Fruit fly (Drosophila melanogaster): Measurements from ENCODE around the gene Past1.
A peak's percentile ranks its signal among the peaks of the same experiment; 100 is the strongest.

The Past1 gene

DNA sequence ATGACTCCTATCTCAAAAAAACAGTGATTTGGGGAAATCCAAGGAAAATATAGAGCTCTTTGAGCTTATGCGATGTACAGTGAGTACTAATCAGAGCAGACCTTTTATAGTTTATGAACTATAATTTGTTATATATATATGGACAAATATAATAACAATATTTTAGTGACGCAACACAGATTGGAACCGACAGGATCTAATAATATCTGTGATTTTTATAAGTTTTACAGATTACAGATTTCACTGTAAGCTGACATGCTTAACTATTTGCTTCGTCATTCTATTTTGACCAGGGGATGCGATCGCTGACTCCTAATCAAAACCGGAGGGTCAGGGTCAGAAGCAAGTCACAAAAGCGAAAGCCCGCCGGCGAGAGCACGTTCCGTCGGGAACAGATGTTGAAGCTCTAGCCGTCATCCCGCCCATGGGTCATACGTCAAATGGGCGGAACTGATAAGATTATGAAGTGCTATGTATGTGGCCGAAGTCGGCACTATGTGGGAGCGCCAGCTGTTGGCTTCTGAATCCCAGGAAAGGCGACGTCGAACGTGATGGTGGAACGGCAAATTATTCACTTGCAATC lies 23.0 kb upstream of the Past1 start, which contains the start of gene Gnmt (continued):
- TF ChIP-seq row (GFP tag; IDR thresholded peaks at IDR 0.05) (peak; percentile 52; the same call in 2 of the 3 replicates), btn (GFP tag; optimal IDR thresholded peaks at IDR 0.05) (no peak), en (GFP tag; optimal IDR thresholded peaks at IDR 0.05) (no peak), trh (GFP tag; optimal IDR thresholded peaks at IDR 0.05) (no peak), pan (optimal IDR thresholded peaks at IDR 0.05) (no peak), pan (GFP tag; optimal IDR thresholded peaks at IDR 0.05 in 1 of 2, IDR thresholded peaks at IDR 0.05 in 1 of 2) (peak in 1 of 2 experiments; percentile 16), H2.0 (GFP tag; IDR thresholded peaks at IDR 0.05) (no peak), ci (GFP tag; IDR thresholded peaks at IDR 0.05) (0 out of 3 replicates have a peak, but pooled peaks have one; percentile 16), Dek (tag; optimal IDR thresholded peaks at IDR 0.05) (no peak), CG13775 (GFP tag; optimal IDR thresholded peaks at IDR 0.05) (no peak), CG30403 (GFP tag; optimal IDR thresholded peaks at IDR 0.05) (peak; percentile 11), CG9215 (GFP tag; IDR thresholded peaks at IDR 0.05) (no peak), CG3838 (GFP tag; optimal IDR thresholded peaks at IDR 0.05) (no peak), inv (GFP tag; IDR thresholded peaks at IDR 0.05; ENCODE audit: partially characterized antibody) (no peak), CG34376 (GFP tag; optimal IDR thresholded peaks at IDR 0.05) (peak; percentile 78), D (optimal IDR thresholded peaks at IDR 0.05) (no peak), D (GFP tag; optimal IDR thresholded peaks at IDR 0.05) (no peak), sens (GFP tag) (no peak), HLH54F (GFP tag; optimal IDR thresholded peaks at IDR 0.05) (no peak), ac (GFP tag; optimal IDR thresholded peaks at IDR 0.05) (no peak), HHEX (GFP tag; optimal IDR thresholded peaks at IDR 0.05) (no peak), CG10431 (GFP tag; optimal IDR thresholded peaks at IDR 0.05) (no peak), wor (GFP tag; IDR thresholded peaks at IDR 0.05) (no peak), CG4360 (GFP tag; IDR thresholded peaks at IDR 0.05) (no peak), CG17361 (GFP tag; IDR thresholded peaks at IDR 0.05) (no peak), CG6765 (GFP tag; optimal IDR thresholded peaks at IDR 0.05) (no peak), CG12744 (GFP tag; optimal IDR thresholded peaks at IDR 0.05) (no peak), phol (tag; optimal IDR thresholded peaks at IDR 0.05) (no peak), gfzf (GFP tag; optimal IDR thresholded peaks at IDR 0.05) (no peak), CG13296 (GFP tag; optimal IDR thresholded peaks at IDR 0.05) (no peak), Pdp1 (GFP tag; optimal IDR thresholded peaks at IDR 0.05) (peak in 1 of 2 experiments; percentile 24), CG13424 (tag; optimal IDR thresholded peaks at IDR 0.05) (no peak), insv (GFP tag; optimal IDR thresholded peaks at IDR 0.05) (no peak), CG11695 (GFP tag; IDR thresholded peaks at IDR 0.05) (no peak), CG2120 (GFP tag; optimal IDR thresholded peaks at IDR 0.05) (peak; percentile 16), CG2712 (tag; optimal IDR thresholded peaks at IDR 0.05) (no peak), gcm (GFP tag; optimal IDR thresholded peaks at IDR 0.05) (no peak), shn (GFP tag; optimal IDR thresholded peaks at IDR 0.05) (no peak), kni (GFP tag; optimal IDR thresholded peaks at IDR 0.05) (no peak), Scr (GFP tag; IDR thresholded peaks at IDR 0.05; ENCODE audit: partially characterized antibody) (no peak), CG13123 (GFP tag; optimal IDR thresholded peaks at IDR 0.05) (no peak), sens-2 (GFP tag; IDR thresholded peaks at IDR 0.05) (no peak), CG43689 (GFP tag; IDR thresholded peaks at IDR 0.05) (no peak), CG14710 (tag; optimal IDR thresholded peaks at IDR 0.05) (no peak), CG11560 (tag; IDR thresholded peaks at IDR 0.05) (no peak), BEAF-32 (GFP tag; optimal IDR thresholded peaks at IDR 0.05) (no peak), dysf (GFP tag; IDR thresholded peaks at IDR 0.05) (peak; percentile 10; the same call in 1 of the 3 replicates), sisA (GFP tag; IDR thresholded peaks at IDR 0.05) (no peak), C15 (GFP tag; IDR thresholded peaks at IDR 0.05) (no peak), CG6813 (GFP tag; optimal IDR thresholded peaks at IDR 0.05) (no peak), CG18619 (GFP tag; optimal IDR thresholded peaks at IDR 0.05) (no peak), E2f1 (GFP tag; IDR thresholded peaks at IDR 0.05) (no peak)

All from whole organism, embryonic.